Worm (Caenorhabditis elegans): ENCODE measurements around the gene C27F2.7.
"Not testable (repeated sequence)": the region's sequence is repeated elsewhere in the genome, so short reads cannot be mapped to it uniquely, and the experiment has no call there.

The C27F2.7 gene

DNA sequence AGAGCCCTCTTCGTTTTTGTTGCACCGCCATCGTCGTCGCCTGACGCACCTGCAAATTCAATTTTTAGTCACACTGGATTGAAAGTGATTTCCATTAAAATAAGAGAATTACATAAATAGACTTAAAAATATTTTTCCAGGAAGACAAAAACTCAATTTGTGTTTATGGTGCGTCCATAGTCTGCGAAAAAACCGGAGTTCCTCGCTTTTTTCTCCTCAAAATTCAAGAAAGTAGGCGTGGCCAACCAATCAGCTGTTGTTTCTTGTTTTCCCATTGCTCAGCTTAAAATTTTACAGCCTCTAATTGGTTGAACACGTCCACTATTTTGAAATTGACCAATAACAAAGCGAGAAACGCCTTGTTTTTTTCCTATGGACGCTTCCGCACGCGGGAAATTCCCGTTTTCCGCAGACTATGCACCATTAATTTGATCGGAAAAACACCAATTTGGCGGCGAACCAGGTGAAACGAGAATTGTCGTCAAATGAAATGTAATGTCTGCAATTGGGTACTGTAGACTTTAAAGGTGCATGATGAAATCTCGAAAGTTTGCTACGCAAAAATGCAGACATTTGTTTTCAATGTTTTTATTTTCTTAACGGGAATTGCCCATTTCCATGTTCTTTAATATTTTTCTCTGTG lies at the start of gene C27F2.7:
C27F2.7 (minus strand) TSS at position 51 of the 643 bp plus-strand sequence.
- TF ChIP-seq F49E8.2 (tag; optimal IDR thresholded peaks at IDR 0.05; ENCODE audit: borderline replicate concordance) (peak; percentile 11), unc-130 (GFP tag; optimal IDR thresholded peaks at IDR 0.05) (peak; percentile 41), mes-2 (tag; optimal IDR thresholded peaks at IDR 0.05; ENCODE audit: poor library complexity, severe bottlenecking) (no peak), ZK337.2 (GFP tag; IDR thresholded peaks at IDR 0.05) (no peak), nhr-6 (tag; optimal IDR thresholded peaks at IDR 0.05) (no peak), fkh-10 (GFP tag; optimal IDR thresholded peaks at IDR 0.05) (no peak), Y48G9A.11 (GFP tag; IDR thresholded peaks at IDR 0.05) (peak; percentile 35; the same call in 1 of the 2 replicates), ceh-62 (tag; optimal IDR thresholded peaks at IDR 0.05) (no peak), set-16 (GFP tag; IDR thresholded peaks at IDR 0.05) (no peak)

DNA sequence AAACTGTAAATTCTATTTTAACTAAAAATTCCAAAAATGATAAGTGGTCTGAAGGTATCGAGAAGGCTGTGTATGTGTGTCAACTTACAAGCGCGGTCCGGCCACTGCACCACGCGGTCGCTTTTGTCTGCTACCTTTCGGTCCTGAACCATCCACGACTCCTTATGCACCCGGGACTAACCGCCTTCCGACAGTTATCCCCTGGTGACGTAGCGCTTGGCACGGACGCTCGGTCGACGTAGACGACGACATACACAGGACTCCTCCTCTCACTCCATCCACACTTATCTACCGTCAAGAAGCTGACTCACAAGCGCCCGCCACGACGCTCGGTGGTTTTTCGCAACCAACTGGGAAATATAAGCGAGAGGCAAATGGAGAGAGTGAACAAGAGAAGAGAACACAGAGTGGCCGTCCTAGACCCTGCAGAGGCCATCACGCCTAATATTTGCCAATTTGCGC lies 47.1 kb upstream of the C27F2.7 start:
- TF ChIP-seq mxl-3 (GFP tag; optimal IDR thresholded peaks at IDR 0.05) (peak; percentile 91), hmg-1.1 (GFP tag; IDR thresholded peaks at IDR 0.05) (peak; percentile 97), jun-1 (tag; optimal IDR thresholded peaks at IDR 0.05) (peak; percentile 47), hif-1 (tag; optimal IDR thresholded peaks at IDR 0.05) (peak; percentile 32 to 48), mdt-29 (GFP tag; IDR thresholded peaks at IDR 0.05) (peak; percentile 80), dmd-6 (GFP tag; IDR thresholded peaks at IDR 0.05) (peak; percentile 88), hlh-11 (tag; optimal IDR thresholded peaks at IDR 0.05) (peak; percentile 76), lim-7 (GFP tag; IDR thresholded peaks at IDR 0.05) (peak; percentile 78), snpc-1.2 (GFP tag; IDR thresholded peaks at IDR 0.05) (peak; percentile 81; the same call in 1 of the 2 replicates), ceh-44 (GFP tag; IDR thresholded peaks at IDR 0.05) (peak; percentile 68; the same call in 1 of the 2 replicates), nhr-77 (tag; optimal IDR thresholded peaks at IDR 0.05) (peak; percentile 8), set-16 (GFP tag; IDR thresholded peaks at IDR 0.05) (peak; percentile 88), spr-1 (tag; optimal IDR thresholded peaks at IDR 0.05) (peak; percentile 81), tra-1 (GFP tag; IDR thresholded peaks at IDR 0.05) (peak; percentile 86), nhr-102 (tag; optimal IDR thresholded peaks at IDR 0.05) (peak; percentile 91), T26A8.4 (GFP tag; IDR thresholded peaks at IDR 0.05) (peak; percentile 94), mep-1 (tag; optimal IDR thresholded peaks at IDR 0.05) (peak; percentile 85), nhr-42 (GFP tag; IDR thresholded peaks at IDR 0.05) (peak; percentile 50; the same call in 1 of the 2 replicates), madf-9 (GFP tag; conservative IDR thresholded peaks at IDR 0.05) (peak; percentile 77), zip-11 (GFP tag; IDR thresholded peaks at IDR 0.05) (0 out of 2 replicates have a peak, but pooled peaks have one; percentile 60), mxl-2 (GFP tag; conservative IDR thresholded peaks at IDR 0.05) (peak; percentile 70), hlh-30 (tag; optimal IDR thresholded peaks at IDR 0.05; ENCODE audit: insufficient read depth) (peak; percentile 65), T20F7.1 (GFP tag; optimal IDR thresholded peaks at IDR 0.05) (peak; percentile 67), saeg-2 (GFP tag; IDR thresholded peaks at IDR 0.05) (peak; percentile 63; the same call in 1 of the 2 replicates), lir-3 (tag; optimal IDR thresholded peaks at IDR 0.05) (peak; percentile 73), dpl-1 (GFP tag; optimal IDR thresholded peaks at IDR 0.05) (peak; percentile 23), vab-7 (GFP tag; IDR thresholded peaks at IDR 0.05) (peak; percentile 72), tag-97 (GFP tag; IDR thresholded peaks at IDR 0.05) (peak; percentile 77; the same call in 1 of the 2 replicates), rbr-2 (tag; optimal IDR thresholded peaks at IDR 0.05) (peak; percentile 90), nhr-48 (tag; optimal IDR thresholded peaks at IDR 0.05) (peak; percentile 63), lin-29 (GFP tag; IDR thresholded peaks at IDR 0.05) (peak; percentile 66), pha-4 (GFP tag; IDR thresholded peaks at IDR 0.05) (peak; percentile 89), zfp-2 (tag; optimal IDR thresholded peaks at IDR 0.05) (peak; percentile 35), daf-16 (GFP tag; optimal IDR thresholded peaks at IDR 0.05) (peak; percentile 71 to 85), daf-16 (tag; optimal IDR thresholded peaks at IDR 0.05) (peak; percentile 25), duxl-1 (tag; optimal IDR thresholded peaks at IDR 0.05; ENCODE audit: poor library complexity) (peak; percentile 47), ceh-32 (tag; optimal IDR thresholded peaks at IDR 0.05; ENCODE audit: poor library complexity) (peak; percentile 47), arid-1 (GFP tag; conservative IDR thresholded peaks at IDR 0.05) (peak; percentile 92)
- not testable (repeated sequence) for TF ChIP-seq pha-4 (tag; optimal IDR thresholded peaks at IDR 0.05)

Measured in whole organism, L4 larva.